Fruit fly (Drosophila melanogaster) whole organism, embryonic: ENCODE data around the gene Sfp23F.

Source experiments
- B-H2 ChIP-seq: fragments of 200-800 bp; sonication (Bioruptor generic); optimal IDR thresholded peaks from 2 replicates; lab custom pipeline; 2018; ENCODE audit warnings: missing biosample characterization, mild to moderate bottlenecking, missing genetic modification characterization
- Bgb ChIP-seq: fragments of 200-800 bp; sonication (Bioruptor generic); IDR thresholded peaks from 2 replicates; pipeline ENCODE4 v1.3.6; 2022; ENCODE audit warnings: missing biosample characterization, missing genetic modification characterization; ENCODE audit not compliant: partially characterized antibody
- CG10274 ChIP-seq: fragments of 200-800 bp; sonication (Bioruptor generic); optimal IDR thresholded peaks from 3 replicates; lab custom pipeline; 2017; ENCODE audit warnings: missing biosample characterization, mild to moderate bottlenecking, missing genetic modification characterization
- CG11093 ChIP-seq: fragments of 200-800 bp; sonication (Bioruptor generic); IDR thresholded peaks from 3 replicates; pipeline ENCODE4 v1.3.6; 2022; ENCODE audit warnings: missing biosample characterization, missing genetic modification characterization
- CG12236 ChIP-seq: fragments of 200-800 bp; sonication (Bioruptor generic); optimal IDR thresholded peaks from 2 replicates; lab custom pipeline; 2016; ENCODE audit warnings: missing biosample characterization, missing genetic modification characterization
- CG15269 ChIP-seq: fragments of 200-800 bp; sonication (Bioruptor generic); optimal IDR thresholded peaks from 2 replicates; lab custom pipeline; 2018; ENCODE audit warnings: missing biosample characterization, mild to moderate bottlenecking, missing genetic modification characterization, moderate library complexity
- CG17186 ChIP-seq: fragments of 200-800 bp; sonication (Bioruptor generic); optimal IDR thresholded peaks from 3 replicates; lab custom pipeline; 2017; ENCODE audit warnings: missing biosample characterization, missing genetic modification reagents, missing genetic modification characterization
- CG17328 ChIP-seq: fragments of 200-800 bp; sonication (Bioruptor generic); IDR thresholded peaks from 2 replicates; pipeline ENCODE4 v1.3.6; 2022; ENCODE audit warnings: missing biosample characterization, missing genetic modification characterization
- CG17612 ChIP-seq: fragments of 200-800 bp; sonication (Bioruptor generic); IDR thresholded peaks from 2 replicates; pipeline ENCODE4 v1.3.6; 2022; ENCODE audit warnings: missing biosample characterization, missing genetic modification characterization
- CG18476 ChIP-seq: fragments of 200-800 bp; sonication (Bioruptor generic); optimal IDR thresholded peaks from 2 replicates; lab custom pipeline; 2016; ENCODE audit warnings: missing biosample characterization, mild to moderate bottlenecking, missing genetic modification characterization
- CG34422 ChIP-seq: fragments of 200-800 bp; sonication (Bioruptor generic); IDR thresholded peaks from 3 replicates; pipeline ENCODE4 v1.3.6; 2022; ENCODE audit warnings: missing biosample characterization, missing genetic modification characterization
- CG3726 ChIP-seq: fragments of 200-800 bp; sonication (Bioruptor generic); IDR thresholded peaks from 3 replicates; pipeline ENCODE4, ENCODE4 v1.3.6; 2022; ENCODE audit warnings: missing biosample characterization, missing genetic modification characterization
- CG43689 ChIP-seq: fragments of 200-800 bp; sonication (Bioruptor generic); IDR thresholded peaks from 2 replicates; pipeline ENCODE4 v1.3.6; 2022; ENCODE audit warnings: missing biosample characterization, missing genetic modification characterization
- CG6689 ChIP-seq: fragments of 200-800 bp; sonication (Bioruptor generic); IDR thresholded peaks from 2 replicates; pipeline ENCODE4 v1.3.6; 2022; ENCODE audit warnings: missing biosample characterization, missing genetic modification characterization
- CG6854 ChIP-seq: fragments of 200-800 bp; sonication (Bioruptor generic); optimal IDR thresholded peaks from 3 replicates; lab custom pipeline; 2017; ENCODE audit warnings: missing biosample characterization, mild to moderate bottlenecking, missing genetic modification characterization
- CG9727 ChIP-seq: fragments of 200-800 bp; sonication (Bioruptor generic); optimal IDR thresholded peaks from 3 replicates; lab custom pipeline; 2017; ENCODE audit warnings: missing biosample characterization, mild to moderate bottlenecking, missing genetic modification characterization
- CG9817 ChIP-seq: fragments of 200-800 bp; sonication (Bioruptor generic); optimal IDR thresholded peaks from 2 replicates; lab custom pipeline; 2018; ENCODE audit warnings: missing biosample characterization, mild to moderate bottlenecking, missing genetic modification characterization, moderate library complexity
- Dad ChIP-seq: fragments of 200-800 bp; sonication (Bioruptor generic); optimal IDR thresholded peaks from 3 replicates; lab custom pipeline; 2016; ENCODE audit warnings: missing biosample characterization, missing genetic modification characterization
- Dip2 ChIP-seq: fragments of 200-800 bp; sonication (Bioruptor generic); IDR thresholded peaks from 2 replicates; pipeline ENCODE4 v1.3.6; 2022; ENCODE audit warnings: missing biosample characterization, missing genetic modification characterization
- HLH4C ChIP-seq: fragments of 200-800 bp; sonication (Bioruptor generic); IDR thresholded peaks from 3 replicates; pipeline ENCODE4 v1.3.6; 2022; ENCODE audit warnings: missing biosample characterization, missing genetic modification characterization; ENCODE audit not compliant: partially characterized antibody
- HLH54F ChIP-seq: fragments of 200-800 bp; sonication (Bioruptor generic); optimal IDR thresholded peaks from 3 replicates; lab custom pipeline; 2016; ENCODE audit warnings: missing biosample characterization, missing genetic modification characterization
- HmgD ChIP-seq: fragments of 200-800 bp; sonication (Bioruptor generic); optimal IDR thresholded peaks from 3 replicates; lab custom pipeline; 2016; ENCODE audit warnings: missing biosample characterization, missing genetic modification characterization
- Hmx ChIP-seq: fragments of 200-800 bp; sonication (Bioruptor generic); optimal IDR thresholded peaks from 2 replicates; lab custom pipeline; 2016; ENCODE audit warnings: missing biosample characterization, missing genetic modification characterization
- Hsf ChIP-seq: fragments of 200-800 bp; sonication (Bioruptor generic); optimal IDR thresholded peaks from 3 replicates; lab custom pipeline; 2016; ENCODE audit warnings: missing biosample characterization, missing genetic modification characterization
- NK7.1 ChIP-seq: fragments of 200-800 bp; sonication (Bioruptor generic); optimal IDR thresholded peaks from 3 replicates; lab custom pipeline; 2016; ENCODE audit warnings: missing biosample characterization, missing genetic modification characterization
- Optix ChIP-seq: fragments of 200-800 bp; sonication (Bioruptor generic); IDR thresholded peaks from 3 replicates; pipeline ENCODE4 v1.3.6; 2022; ENCODE audit warnings: missing biosample characterization, missing genetic modification characterization
- PHDP ChIP-seq: fragments of 200-800 bp; sonication (Bioruptor generic); optimal IDR thresholded peaks from 3 replicates; lab custom pipeline; 2018; ENCODE audit warnings: missing biosample characterization, mild to moderate bottlenecking, missing genetic modification characterization, moderate library complexity
- Pdp1 ChIP-seq, 2 experiments: fragments of 200-800 bp; sonication (Bioruptor generic); optimal IDR thresholded peaks; 3 replicates each; lab custom pipeline; 2016; ENCODE audit warnings: missing biosample characterization in 2 of 2, missing genetic modification characterization in 2 of 2, mild to moderate bottlenecking in 1 of 2, moderate library complexity in 1 of 2
- ato ChIP-seq: fragments of 200-800 bp; sonication (Bioruptor generic); IDR thresholded peaks from 2 replicates; pipeline ENCODE4 v1.3.6; 2022; ENCODE audit warnings: missing biosample characterization, missing genetic modification characterization; ENCODE audit not compliant: partially characterized antibody
- bigmax ChIP-seq: fragments of 200-800 bp; sonication (Bioruptor generic); optimal IDR thresholded peaks from 2 replicates; lab custom pipeline; 2018; ENCODE audit warnings: missing biosample characterization, mild to moderate bottlenecking, missing genetic modification characterization
- cad ChIP-seq: fragments of >200 bp; optimal IDR thresholded peaks from 2 replicates; lab custom pipeline; 2017; ENCODE audit warnings: missing biosample characterization, missing genetic modification characterization
- chif ChIP-seq, 2 experiments: fragments of 200-800 bp; sonication (Bioruptor generic); optimal IDR thresholded peaks; 3 replicates each; lab custom pipeline; 2016; ENCODE audit warnings: missing biosample characterization in 2 of 2, missing genetic modification characterization in 2 of 2
- da ChIP-seq: fragments of 200-800 bp; sonication (Bioruptor generic); optimal IDR thresholded peaks from 2 replicates; lab custom pipeline; 2016; ENCODE audit warnings: missing biosample characterization, missing genetic modification characterization
- fd3F ChIP-seq: fragments of 200-800 bp; sonication (Bioruptor generic); optimal IDR thresholded peaks from 2 replicates; lab custom pipeline; 2018; ENCODE audit warnings: missing biosample characterization, mild to moderate bottlenecking, missing genetic modification characterization, moderate library complexity
- gcm2 ChIP-seq: fragments of 200-800 bp; sonication (Bioruptor generic); optimal IDR thresholded peaks from 2 replicates; lab custom pipeline; 2016; ENCODE audit warnings: missing biosample characterization, missing genetic modification characterization
- gro ChIP-seq: fragments of 200-800 bp; sonication (Bioruptor generic); optimal IDR thresholded peaks from 2 replicates; lab custom pipeline; 2016; ENCODE audit warnings: missing biosample characterization, missing genetic modification characterization
- nerfin-1 ChIP-seq: fragments of 200-800 bp; sonication (Bioruptor generic); optimal IDR thresholded peaks from 3 replicates; lab custom pipeline; 2019; ENCODE audit warnings: missing biosample characterization, mild to moderate bottlenecking, missing genetic modification characterization, moderate library complexity
- onecut ChIP-seq: fragments of 200-800 bp; sonication (Bioruptor generic); IDR thresholded peaks from 2 replicates; pipeline ENCODE4 v1.3.6; 2022; ENCODE audit warnings: missing biosample characterization, missing genetic modification characterization
- pb ChIP-seq: fragments of 200-800 bp; sonication (Bioruptor generic); optimal IDR thresholded peaks from 3 replicates; lab custom pipeline; 2016; ENCODE audit warnings: missing biosample characterization, missing genetic modification characterization
- pita ChIP-seq: fragments of 200-800 bp; sonication (Bioruptor generic); optimal IDR thresholded peaks from 2 replicates; lab custom pipeline; 2017; ENCODE audit warnings: missing biosample characterization, mild to moderate bottlenecking, missing genetic modification characterization
- pnt ChIP-seq: fragments of 200-800 bp; sonication (Bioruptor generic); optimal IDR thresholded peaks from 3 replicates; lab custom pipeline; 2016; ENCODE audit warnings: missing biosample characterization, missing genetic modification characterization
- pum ChIP-seq: fragments of 200-800 bp; sonication (Bioruptor generic); optimal IDR thresholded peaks from 2 replicates; lab custom pipeline; 2016; ENCODE audit warnings: missing biosample characterization, missing genetic modification characterization
- repo ChIP-seq: fragments of 200-800 bp; sonication (Bioruptor generic); optimal IDR thresholded peaks from 2 replicates; lab custom pipeline; 2016; ENCODE audit warnings: missing biosample characterization, missing genetic modification characterization
- schlank ChIP-seq: fragments of 200-800 bp; sonication (Bioruptor generic); optimal IDR thresholded peaks from 2 replicates; lab custom pipeline; 2018; ENCODE audit warnings: missing biosample characterization, mild to moderate bottlenecking, missing genetic modification characterization
- sens ChIP-seq: fragments of 200-800 bp; sonication (Bioruptor generic); peaks from one replicate; lab custom pipeline; 2016; ENCODE audit warnings: missing biosample characterization, missing genetic modification characterization
- seq ChIP-seq: fragments of 200-800 bp; sonication (Bioruptor generic); IDR thresholded peaks from 2 replicates; pipeline ENCODE4 v1.3.6; 2022; ENCODE audit warnings: missing biosample characterization, missing genetic modification characterization
- so ChIP-seq: fragments of 200-800 bp; sonication (Bioruptor generic); IDR thresholded peaks from 3 replicates; pipeline ENCODE4 v1.3.6; 2022; ENCODE audit warnings: missing biosample characterization, missing genetic modification characterization
- sug ChIP-seq: fragments of 200-800 bp; optimal IDR thresholded peaks from 2 replicates; lab custom pipeline; 2019; ENCODE audit warnings: missing biosample characterization, mild to moderate bottlenecking, missing genetic modification characterization, moderate library complexity
- unpg ChIP-seq: fragments of 200-800 bp; sonication (Bioruptor generic); optimal IDR thresholded peaks from 3 replicates; lab custom pipeline; 2018; ENCODE audit warnings: missing biosample characterization, mild to moderate bottlenecking, missing genetic modification characterization, moderate library complexity
- wdn ChIP-seq: fragments of 200-800 bp; sonication (Bioruptor generic); IDR thresholded peaks from 2 replicates; pipeline ENCODE4 v1.3.6; 2022; ENCODE audit warnings: missing biosample characterization, missing genetic modification characterization

The Sfp23F gene

dm6 chr2L:3354642-3355380 is 32.7 kb downstream of the Sfp23F start, which contains the start of gene E23 (continued):
- peak; percentile 98 for TF ChIP-seq so (GFP tag; lab: Robert Waterston, UW)
- TF ChIP-seq CG6689 (GFP tag; lab: Robert Waterston, UW), result peak; percentile 98
- peak; percentile 93 to 96 for TF ChIP-seq Pdp1 (GFP tag; optimal IDR thresholded peaks at IDR 0.05; lab: Kevin White, UChicago)
- peak; percentile 95 for TF ChIP-seq Optix
- TF ChIP-seq CG6854 (GFP tag; lab: Kevin White, UChicago), result peak; percentile 96
- peak; percentile 90 for TF ChIP-seq gro (GFP tag; lab: Kevin White, UChicago)
- peak; percentile 96 for TF ChIP-seq CG11093 (GFP tag; lab: Robert Waterston, UW)
- TF ChIP-seq HmgD (GFP tag; lab: Kevin White, UChicago), result peak; percentile 89
- peak; percentile 97 for TF ChIP-seq CG17328
- peak; percentile 84 for TF ChIP-seq pb (GFP tag; lab: Kevin White, UChicago)
- TF ChIP-seq fd3F (GFP tag; lab: Kevin White, UChicago), result peak; percentile 97
- TF ChIP-seq Dip2 (GFP tag; lab: Robert Waterston, UW), result peak; percentile 74; the same call in 1 of the 2 replicates
- peak; percentile 99 for TF ChIP-seq sens
- peak; percentile 78 for TF ChIP-seq CG12236 (GFP tag; lab: Kevin White, UChicago)
- peak; percentile 92 for TF ChIP-seq pum (GFP tag; lab: Kevin White, UChicago)
- peak; percentile 96 for TF ChIP-seq Dad (GFP tag; lab: Kevin White, UChicago)
- TF ChIP-seq CG10274 (GFP tag; lab: Kevin White, UChicago), result peak; percentile 89
- TF ChIP-seq repo (GFP tag; lab: Kevin White, UChicago), result peak; percentile 90
- peak; percentile 97 for TF ChIP-seq CG3726
- peak; percentile 96 to 97 for TF ChIP-seq chif (GFP tag; optimal IDR thresholded peaks at IDR 0.05; lab: Kevin White, UChicago)
- peak; percentile 99 for TF ChIP-seq unpg (GFP tag; lab: Kevin White, UChicago)
- TF ChIP-seq seq (GFP tag; lab: Robert Waterston, UW), result peak; percentile 98
- TF ChIP-seq pnt, result peak; percentile 92
- peak; percentile 97 for TF ChIP-seq CG9817 (tag; lab: Kevin White, UChicago)
- peak; percentile 93 for TF ChIP-seq gcm2
- TF ChIP-seq CG17186 (GFP tag; lab: Kevin White, UChicago), result peak; percentile 82
- TF ChIP-seq CG18476, result peak; percentile 96
- TF ChIP-seq Hmx (GFP tag; lab: Kevin White, UChicago), result peak; percentile 84
- TF ChIP-seq CG17612 (GFP tag; lab: Robert Waterston, UW), result peak; percentile 95
- peak; percentile 97 for TF ChIP-seq HLH54F (GFP tag; lab: Kevin White, UChicago)
- TF ChIP-seq NK7.1 (GFP tag; lab: Kevin White, UChicago), result peak; percentile 91
- TF ChIP-seq CG43689 (GFP tag; lab: Robert Waterston, UW), result peak; percentile 96
- peak; percentile 97 for TF ChIP-seq sug (tag; lab: Kevin White, UChicago)
- TF ChIP-seq CG9727, result peak; percentile 99
- peak; percentile 99 for TF ChIP-seq PHDP
- peak; percentile 98 for TF ChIP-seq Hsf (GFP tag; lab: Kevin White, UChicago)
- peak; percentile 98 for TF ChIP-seq CG34422
- TF ChIP-seq wdn (GFP tag; lab: Robert Waterston, UW), result peak; percentile 96
- peak; percentile 48 for TF ChIP-seq bigmax (GFP tag; lab: Kevin White, UChicago)
- peak; percentile 98 for TF ChIP-seq nerfin-1
- TF ChIP-seq Bgb, result peak; percentile 78
- peak; percentile 92 for TF ChIP-seq schlank (tag; lab: Kevin White, UChicago)
- no peak for TF ChIP-seq pita
- TF ChIP-seq da, result peak; percentile 93
- TF ChIP-seq B-H2 (GFP tag; lab: Kevin White, UChicago), result peak; percentile 95
- TF ChIP-seq cad (GFP tag; lab: Kevin White, UChicago), result no peak
- peak; percentile 61; the same call in 1 of the 2 replicates for TF ChIP-seq ato (GFP tag; lab: Robert Waterston, UW)
- peak; percentile 96 for TF ChIP-seq onecut (GFP tag; lab: Robert Waterston, UW)
- no peak for TF ChIP-seq HLH4C (GFP tag; lab: Robert Waterston, UW)
- peak; percentile 99 for TF ChIP-seq CG15269 (tag; lab: Kevin White, UChicago)
